Fruit fly (Drosophila melanogaster): Measurements from ENCODE around the gene CG8209.

The CG8209 gene

dm6 chr3L:7940558-7941238, 35.5 kb upstream of the CG8209 start:
- TF ChIP-seq kay (GFP tag; ENCODE audit: borderline replicate concordance) (no peak), CG5204 (GFP tag; optimal IDR thresholded peaks at IDR 0.05) (no peak), ovo (GFP tag; optimal IDR thresholded peaks at IDR 0.05) (no peak), toe (GFP tag; optimal IDR thresholded peaks at IDR 0.05) (no peak), CG33017 (tag; optimal IDR thresholded peaks at IDR 0.05) (no peak), CG7045 (GFP tag; optimal IDR thresholded peaks at IDR 0.05) (no peak), Hr96 (GFP tag; optimal IDR thresholded peaks at IDR 0.05) (no peak)

dm6 chr3L:7941514-7941913, 34.7 kb upstream of the CG8209 start:
- no peak for TF ChIP-seq CG7101 (tag; optimal IDR thresholded peaks at IDR 0.05)
- no peak for TF ChIP-seq CG1620 (GFP tag; optimal IDR thresholded peaks at IDR 0.05)
- no peak for TF ChIP-seq pad (GFP tag; optimal IDR thresholded peaks at IDR 0.05)
- TF ChIP-seq CG33017 (tag; optimal IDR thresholded peaks at IDR 0.05): no peak
- TF ChIP-seq ovo (GFP tag; optimal IDR thresholded peaks at IDR 0.05): no peak
- TF ChIP-seq CG5204 (GFP tag; optimal IDR thresholded peaks at IDR 0.05): no peak
- no peak for TF ChIP-seq tj (GFP tag; optimal IDR thresholded peaks at IDR 0.05)
- no peak for TF ChIP-seq Hr96 (GFP tag; optimal IDR thresholded peaks at IDR 0.05)
- TF ChIP-seq kay (GFP tag; ENCODE audit: borderline replicate concordance): no peak
- TF ChIP-seq Clk (GFP tag; optimal IDR thresholded peaks at IDR 0.05): no peak
- TF ChIP-seq toe (GFP tag; optimal IDR thresholded peaks at IDR 0.05): no peak
- no peak for TF ChIP-seq Mnt (GFP tag; optimal IDR thresholded peaks at IDR 0.05)
- TF ChIP-seq bab1 (GFP tag; optimal IDR thresholded peaks at IDR 0.05): no peak
- TF ChIP-seq cnc (optimal IDR thresholded peaks at IDR 0.05): no peak
- no peak for TF ChIP-seq Crg-1 (GFP tag; optimal IDR thresholded peaks at IDR 0.05)
- TF ChIP-seq CG7045 (GFP tag; optimal IDR thresholded peaks at IDR 0.05): no peak
- no peak for TF ChIP-seq cic (GFP tag; optimal IDR thresholded peaks at IDR 0.05)
- TF ChIP-seq CG11617 (GFP tag; optimal IDR thresholded peaks at IDR 0.05): no peak

DNA sequence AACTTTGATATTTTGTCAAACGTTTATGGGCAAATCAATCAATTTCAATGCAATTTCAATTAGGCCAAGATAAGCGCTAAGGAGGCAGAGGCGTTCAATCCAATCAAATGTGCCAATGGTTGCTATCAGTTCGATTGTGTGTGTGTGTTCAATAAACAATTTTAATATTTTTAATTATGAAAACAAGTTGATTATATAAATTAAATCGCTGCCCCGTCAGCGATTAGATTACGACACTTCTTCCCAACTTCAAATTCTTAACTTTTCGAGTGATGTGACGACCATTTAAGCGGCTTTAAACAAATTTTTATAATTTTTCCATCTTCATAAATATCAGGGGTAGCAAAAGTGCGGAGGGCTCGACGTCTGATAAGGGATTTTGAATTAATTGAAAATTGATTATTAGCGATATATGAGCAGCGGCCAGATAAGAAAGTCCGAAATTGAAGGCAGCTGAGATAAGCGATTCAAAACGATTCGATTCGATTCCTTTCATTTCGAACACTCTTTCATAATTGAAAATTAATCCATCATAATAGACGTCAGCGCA, 33.7 kb upstream of the CG8209 start:
- TF ChIP-seq CG1620 (GFP tag; optimal IDR thresholded peaks at IDR 0.05) (no peak), kay (GFP tag; ENCODE audit: borderline replicate concordance) (peak; percentile 27), CG7045 (GFP tag; optimal IDR thresholded peaks at IDR 0.05) (peak; percentile 19), Clk (GFP tag; optimal IDR thresholded peaks at IDR 0.05) (no peak)

DNA sequence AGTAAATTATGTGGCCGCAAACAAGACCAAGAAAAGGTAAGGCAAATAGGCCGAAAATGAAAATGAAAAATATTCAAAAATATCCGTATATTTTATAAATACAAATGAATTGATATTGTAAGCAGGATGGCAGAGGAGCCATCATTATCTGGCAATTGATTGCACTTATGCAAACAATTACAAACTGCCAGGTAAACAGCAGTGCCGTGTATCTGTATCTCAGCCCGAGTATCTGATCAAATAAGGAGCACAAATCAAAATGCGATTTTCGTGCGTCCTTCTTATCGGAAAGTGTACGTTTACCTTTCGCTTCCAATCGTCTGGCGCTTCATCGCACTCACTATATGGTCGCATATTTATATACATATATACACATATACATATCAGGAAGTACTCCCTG, 33.2 kb upstream of the CG8209 start:
- TF ChIP-seq CG5204 (GFP tag; optimal IDR thresholded peaks at IDR 0.05) (no peak), ovo (GFP tag; optimal IDR thresholded peaks at IDR 0.05) (no peak), CG33017 (tag; optimal IDR thresholded peaks at IDR 0.05) (no peak), Mnt (GFP tag; optimal IDR thresholded peaks at IDR 0.05) (no peak), toe (GFP tag; optimal IDR thresholded peaks at IDR 0.05) (no peak), tj (GFP tag; optimal IDR thresholded peaks at IDR 0.05) (no peak), CG11617 (GFP tag; optimal IDR thresholded peaks at IDR 0.05) (no peak), Hr96 (GFP tag; optimal IDR thresholded peaks at IDR 0.05) (no peak), CG14711 (tag; optimal IDR thresholded peaks at IDR 0.05) (no peak), kay (GFP tag; ENCODE audit: borderline replicate concordance) (no peak)

- TF ChIP-seq kay (GFP tag; ENCODE audit: borderline replicate concordance) (peak; percentile 43), toe (GFP tag; optimal IDR thresholded peaks at IDR 0.05) (no peak)
Observed at dm6 chr3L:7943950-7944349, 32.3 kb upstream of the CG8209 start.

DNA sequence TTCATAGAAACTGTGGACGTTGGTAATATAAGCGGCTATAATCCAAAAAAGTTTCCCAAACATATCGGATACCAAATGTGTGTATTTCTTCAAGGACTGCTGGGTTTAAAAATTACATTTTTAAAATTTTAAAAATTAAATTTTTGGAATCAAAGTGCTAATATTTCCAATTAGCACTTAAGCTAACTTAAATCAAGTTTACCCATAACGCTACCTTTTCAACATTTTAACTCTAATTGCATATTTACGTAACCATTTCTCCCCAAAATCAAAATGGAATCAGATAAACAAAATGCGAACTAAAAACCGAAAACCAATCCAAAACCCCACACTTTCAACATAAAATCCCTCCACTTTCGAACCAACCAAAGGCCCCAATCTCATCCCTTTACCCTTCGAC, 30.0 kb upstream of the CG8209 start, which contains the start of gene CG43880:
CG43880 (minus strand) TSS at position 101 of the 400 bp plus-strand sequence.
- TF ChIP-seq Mnt (GFP tag; optimal IDR thresholded peaks at IDR 0.05) (no peak), kay (GFP tag; ENCODE audit: borderline replicate concordance) (no peak), CG12768 (GFP tag; optimal IDR thresholded peaks at IDR 0.05) (no peak), CG1620 (GFP tag; optimal IDR thresholded peaks at IDR 0.05) (no peak), cic (GFP tag; optimal IDR thresholded peaks at IDR 0.05) (no peak), CG7101 (tag; optimal IDR thresholded peaks at IDR 0.05) (no peak), bab1 (GFP tag; optimal IDR thresholded peaks at IDR 0.05) (no peak), tj (GFP tag; optimal IDR thresholded peaks at IDR 0.05) (no peak), toe (GFP tag; optimal IDR thresholded peaks at IDR 0.05) (no peak)

DNA sequence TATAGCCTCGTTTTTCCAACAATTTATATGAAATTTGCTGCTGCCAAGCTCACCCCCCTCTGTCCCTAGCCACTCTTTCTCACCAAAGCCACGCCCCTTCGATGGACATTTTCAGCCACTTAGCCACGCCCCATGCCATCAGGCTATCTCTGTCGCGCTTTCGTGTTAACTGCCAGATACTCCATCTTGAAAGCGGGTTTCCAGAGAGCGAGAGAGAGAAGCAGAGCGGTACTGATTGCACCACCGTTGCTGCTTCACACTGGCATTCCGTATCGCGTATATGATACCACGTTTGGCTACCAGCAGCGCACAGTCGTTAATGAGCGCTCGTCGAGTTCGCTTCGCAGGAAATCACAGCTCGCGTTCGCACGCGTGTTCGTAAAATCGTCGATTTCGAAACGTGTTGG, 28.3 kb upstream of the CG8209 start, which contains the start of gene exex:
exex (plus strand) TSS at position 307 of the 407 bp plus-strand sequence.
- TF ChIP-seq toe (GFP tag; optimal IDR thresholded peaks at IDR 0.05) (no peak), cnc (optimal IDR thresholded peaks at IDR 0.05) (no peak), Mnt (GFP tag; optimal IDR thresholded peaks at IDR 0.05) (peak; percentile 35), Clk (GFP tag; optimal IDR thresholded peaks at IDR 0.05) (no peak)
